Worm (Caenorhabditis elegans) whole organism, L3 larva: ENCODE data around the gene srt-32.

Source experiments
- R02D3.7 ChIP-seq: fragments of 150-350 bp; optimal IDR thresholded peaks from 2 replicates; lab custom pipeline; 2014; ENCODE audit warnings: missing biosample characterization, missing genetic modification characterization
- ZK546.5 ChIP-seq: sonication (generic microtip); optimal IDR thresholded peaks from 2 replicates; lab custom pipeline; 2017; ENCODE audit warnings: missing biosample characterization, missing genetic modification characterization
- aly-2 ChIP-seq: fragments of 150-350 bp; optimal IDR thresholded peaks from 2 replicates; lab custom pipeline; 2014; ENCODE audit warnings: missing biosample characterization, missing genetic modification characterization
- ceh-16 ChIP-seq: sonication (generic microtip); optimal IDR thresholded peaks from 2 replicates; lab custom pipeline; 2017; ENCODE audit warnings: missing biosample characterization, missing genetic modification characterization
- ceh-82 ChIP-seq: fragments of 150-350 bp; optimal IDR thresholded peaks from 2 replicates; lab custom pipeline; 2014; ENCODE audit warnings: missing biosample characterization, missing genetic modification characterization
- ceh-9 ChIP-seq: sonication (generic microtip); optimal IDR thresholded peaks from 2 replicates; lab custom pipeline; 2018; ENCODE audit warnings: missing biosample characterization, missing genetic modification characterization
- daf-12 ChIP-seq: fragments of 150-350 bp; optimal IDR thresholded peaks from 2 replicates; lab custom pipeline; 2014; ENCODE audit warnings: missing biosample characterization, missing genetic modification reagents, missing genetic modification characterization
- elt-1 ChIP-seq: fragments of 150-350 bp; optimal IDR thresholded peaks from 2 replicates; lab custom pipeline; 2014; ENCODE audit warnings: missing biosample characterization, missing genetic modification characterization
- elt-2 ChIP-seq: sonication (generic microtip); optimal IDR thresholded peaks from 2 replicates; lab custom pipeline; 2016; ENCODE audit warnings: missing genetic modification reagents, mild to moderate bottlenecking, missing genetic modification characterization, missing compliant biosample characterization
- fkh-10 ChIP-seq: sonication (generic microtip); optimal IDR thresholded peaks from 2 replicates; lab custom pipeline; 2017; ENCODE audit warnings: missing biosample characterization, missing genetic modification reagents, missing genetic modification characterization
- fkh-2 ChIP-seq: fragments of 150-350 bp; optimal IDR thresholded peaks from 2 replicates; lab custom pipeline; 2014; ENCODE audit warnings: missing biosample characterization, missing genetic modification reagents, missing genetic modification characterization
- fos-1 ChIP-seq: fragments of 150-350 bp; optimal IDR thresholded peaks from 2 replicates; lab custom pipeline; 2014; ENCODE audit warnings: missing biosample characterization, missing genetic modification characterization
- hmg-11 ChIP-seq: sonication (generic microtip); optimal IDR thresholded peaks from 2 replicates; lab custom pipeline; 2016; ENCODE audit warnings: missing genetic modification characterization, missing compliant biosample characterization
- mdl-1 ChIP-seq: fragments of 150-350 bp; optimal IDR thresholded peaks from 2 replicates; lab custom pipeline; 2014; ENCODE audit warnings: missing biosample characterization, missing genetic modification characterization
- mml-1 ChIP-seq: fragments of 150-350 bp; sonication (generic microtip); optimal IDR thresholded peaks from 3 replicates; lab custom pipeline; 2014; ENCODE audit warnings: missing biosample characterization, missing genetic modification characterization
- nfya-1 ChIP-seq: sonication (generic microtip); optimal IDR thresholded peaks from 2 replicates; lab custom pipeline; 2017; ENCODE audit warnings: missing genetic modification characterization, mild to moderate bottlenecking, missing compliant biosample characterization, antibody characterized with exemption, moderate library complexity; ENCODE audit not compliant: insufficient read depth
- nhr-11 ChIP-seq: fragments of 150-350 bp; optimal IDR thresholded peaks from 2 replicates; lab custom pipeline; 2014; ENCODE audit warnings: missing biosample characterization, missing genetic modification characterization
- nhr-12 ChIP-seq: fragments of 150-350 bp; optimal IDR thresholded peaks from 2 replicates; lab custom pipeline; 2014; ENCODE audit warnings: missing biosample characterization, missing genetic modification characterization
- nhr-23 ChIP-seq: fragments of 150-350 bp; optimal IDR thresholded peaks from 2 replicates; lab custom pipeline; 2014; ENCODE audit warnings: missing biosample characterization, missing genetic modification reagents, missing genetic modification characterization
- nhr-25 ChIP-seq: sonication (generic microtip); optimal IDR thresholded peaks from 2 replicates; lab custom pipeline; 2017; ENCODE audit warnings: missing biosample characterization, missing genetic modification characterization
- nhr-28 ChIP-seq: fragments of 150-350 bp; optimal IDR thresholded peaks from 2 replicates; lab custom pipeline; 2014; ENCODE audit warnings: missing biosample characterization, missing genetic modification characterization
- nhr-67 ChIP-seq: fragments of 150-350 bp; optimal IDR thresholded peaks from 2 replicates; lab custom pipeline; 2014; ENCODE audit warnings: missing biosample characterization, missing genetic modification characterization
- nhr-76 ChIP-seq: fragments of 150-350 bp; sonication (generic microtip); optimal IDR thresholded peaks from 5 replicates; lab custom pipeline; 2014; ENCODE audit warnings: missing biosample characterization, missing genetic modification characterization
- nhr-77 ChIP-seq: fragments of 150-350 bp; optimal IDR thresholded peaks from 2 replicates; lab custom pipeline; 2014; ENCODE audit warnings: missing biosample characterization, missing genetic modification characterization
- pha-4 ChIP-seq: fragments of 150-350 bp; optimal IDR thresholded peaks from 2 replicates; lab custom pipeline; 2014; ENCODE audit warnings: missing biosample characterization, missing genetic modification reagents, missing genetic modification characterization
- pqm-1 ChIP-seq: fragments of 150-350 bp; optimal IDR thresholded peaks from 2 replicates; lab custom pipeline; 2017; ENCODE audit warnings: missing biosample characterization, missing genetic modification characterization, inconsistent platforms
- sea-2 ChIP-seq: fragments of 150-350 bp; sonication (generic microtip); optimal IDR thresholded peaks from 4 replicates; lab custom pipeline; 2014; ENCODE audit warnings: missing biosample characterization, missing genetic modification reagents, missing genetic modification characterization
- skn-1 ChIP-seq: fragments of 150-350 bp; optimal IDR thresholded peaks from 2 replicates; lab custom pipeline; 2014; ENCODE audit warnings: missing biosample characterization, missing genetic modification characterization
- snpc-4 ChIP-seq: fragments of 150-350 bp; optimal IDR thresholded peaks from 2 replicates; lab custom pipeline; 2014; ENCODE audit warnings: missing biosample characterization, missing genetic modification characterization
- tbx-2 ChIP-seq: sonication (generic microtip); optimal IDR thresholded peaks from 2 replicates; lab custom pipeline; 2016; ENCODE audit warnings: mild to moderate bottlenecking, missing genetic modification characterization, missing compliant biosample characterization
- unc-39 ChIP-seq: sonication (generic microtip); optimal IDR thresholded peaks from 4 replicates; lab custom pipeline; 2017; ENCODE audit warnings: missing biosample characterization, missing genetic modification characterization
- unc-62 ChIP-seq: fragments of 150-350 bp; sonication (generic microtip); optimal IDR thresholded peaks from 4 replicates; lab custom pipeline; 2014; ENCODE audit warnings: missing biosample characterization, missing genetic modification reagents, missing genetic modification characterization
- ztf-11 ChIP-seq: fragments of 150-350 bp; optimal IDR thresholded peaks from 2 replicates; lab custom pipeline; 2014; ENCODE audit warnings: missing biosample characterization, missing genetic modification characterization

The srt-32 gene

ce11 chrV:14546569-14546968, 12.8 kb upstream of the srt-32 start, which contains the start of gene C53A5.13:
TSS of gene C53A5.13 (plus strand) at chrV:14546869.
- TF ChIP-seq nhr-11 (tag; lab: Kevin White, UChicago) (no peak), sea-2 (GFP tag; lab: Kevin White, UChicago) (no peak), mml-1 (no peak), nhr-76 (tag; lab: Kevin White, UChicago) (no peak), nhr-25 (tag; lab: Kevin White, UChicago) (no peak), ztf-11 (tag; lab: Kevin White, UChicago) (no peak), pha-4 (no peak), ceh-9 (tag; lab: Kevin White, UChicago) (no peak), fkh-10 (no peak), elt-1 (tag; lab: Kevin White, UChicago) (no peak), nhr-77 (tag; lab: Kevin White, UChicago) (no peak), nfya-1 (tag; lab: Kevin White, UChicago) (no peak), mdl-1 (tag; lab: Kevin White, UChicago) (no peak), ceh-82 (tag; lab: Kevin White, UChicago) (no peak), nhr-23 (tag; lab: Kevin White, UChicago) (no peak), daf-12 (tag; lab: Kevin White, UChicago) (no peak), hmg-11 (tag; lab: Kevin White, UChicago) (no peak)

- TF ChIP-seq ZK546.5 (tag; lab: Kevin White, UChicago) (no peak), elt-2 (peak; percentile 7)
Observed at ce11 chrV:14548510-14548909, 10.9 kb upstream of the srt-32 start.

ce11 chrV:14556187-14556586, 3.2 kb upstream of the srt-32 start, which contains the start of gene srg-47:
TSS of gene srg-47 (minus strand) at chrV:14556287.
- TF ChIP-seq ztf-11 (tag; lab: Kevin White, UChicago) (no peak), ceh-9 (tag; lab: Kevin White, UChicago) (no peak), elt-2 (no peak), snpc-4 (tag; lab: Kevin White, UChicago) (no peak), nfya-1 (tag; lab: Kevin White, UChicago) (no peak), fkh-2 (tag; lab: Kevin White, UChicago) (no peak), hmg-11 (tag; lab: Kevin White, UChicago) (no peak), nhr-12 (no peak), nhr-76 (tag; lab: Kevin White, UChicago) (no peak), ZK546.5 (tag; lab: Kevin White, UChicago) (no peak), aly-2 (tag; lab: Kevin White, UChicago) (no peak), R02D3.7 (tag; lab: Kevin White, UChicago) (no peak), nhr-11 (tag; lab: Kevin White, UChicago) (no peak), mdl-1 (tag; lab: Kevin White, UChicago) (no peak)

- TF ChIP-seq tbx-2 (tag; lab: Kevin White, UChicago) (no peak), skn-1 (tag; lab: Kevin White, UChicago) (no peak), fos-1 (no peak), nhr-28 (tag; lab: Kevin White, UChicago) (no peak)
Observed at ce11 chrV:14558757-14559156, 655 bp upstream of the srt-32 start, which contains the start of gene C53A5.9. TSS of gene C53A5.9 (minus strand) at chrV:14558857.

ce11 chrV:14562589-14562988, 3.2 kb downstream of the srt-32 start, which contains the start of gene C53A5.11:
TSS of gene C53A5.11 (plus strand) at chrV:14562889.
- no peak for TF ChIP-seq unc-62
- no peak for TF ChIP-seq nhr-25 (tag; lab: Kevin White, UChicago)
- TF ChIP-seq ceh-16 (tag; lab: Kevin White, UChicago) = no peak
- no peak for TF ChIP-seq pqm-1 (tag; lab: Kevin White, UChicago)
- no peak for TF ChIP-seq nhr-11 (tag; lab: Kevin White, UChicago)
- TF ChIP-seq nhr-67 (tag; lab: Kevin White, UChicago) = no peak
- TF ChIP-seq ceh-82 (tag; lab: Kevin White, UChicago) = no peak
- no peak for TF ChIP-seq nfya-1 (tag; lab: Kevin White, UChicago)
- TF ChIP-seq unc-39 (tag; lab: Kevin White, UChicago) = no peak
- TF ChIP-seq, all 47 proteins: peak for 0
